Worm (Caenorhabditis elegans): ENCODE data around the gene ZK1055.4.

Gene ZK1055.4

ce11 chrV:6611058-6611457, 29.2 kb downstream of the ZK1055.4 start, which contains the start of gene gon-14:
TSS of gene gon-14 (minus strand) at chrV:6611158.
- TF ChIP-seq elt-1 (tag; optimal IDR thresholded peaks at IDR 0.05) (no peak), aly-2 (tag; optimal IDR thresholded peaks at IDR 0.05) (no peak), blmp-1 (tag; optimal IDR thresholded peaks at IDR 0.05; ENCODE audit: insufficient read depth) (no peak), fos-1 (tag; optimal IDR thresholded peaks at IDR 0.05) (no peak), snpc-4 (tag; optimal IDR thresholded peaks at IDR 0.05) (no peak), Y55F3AM.14 (GFP tag; optimal IDR thresholded peaks at IDR 0.05) (no peak), nhr-11 (tag; optimal IDR thresholded peaks at IDR 0.05) (no peak), nhr-21 (tag; optimal IDR thresholded peaks at IDR 0.05) (no peak), C34F6.9 (tag; optimal IDR thresholded peaks at IDR 0.05) (no peak), elt-3 (tag; optimal IDR thresholded peaks at IDR 0.05) (no peak), ztf-11 (tag; optimal IDR thresholded peaks at IDR 0.05) (no peak), skn-1 (tag; optimal IDR thresholded peaks at IDR 0.05) (no peak), F13H6.1 (tag; optimal IDR thresholded peaks at IDR 0.05) (no peak)

ce11 chrV:6611504-6611903, 29.6 kb downstream of the ZK1055.4 start:
- TF ChIP-seq nhr-129 (tag; optimal IDR thresholded peaks at IDR 0.05) (peak; percentile 12), R02D3.7 (tag; optimal IDR thresholded peaks at IDR 0.05) (no peak), C34F6.9 (tag; optimal IDR thresholded peaks at IDR 0.05) (peak; percentile 7), lsy-2 (tag; optimal IDR thresholded peaks at IDR 0.05) (peak in 1 of 2 experiments; percentile 89)

ce11 chrV:6614152-6614734, 32.4 kb downstream of the ZK1055.4 start, which contains the start of gene cpr-4:
TSS of gene cpr-4 (plus strand) at chrV:6614674.
- TF ChIP-seq gmeb-1 (tag; optimal IDR thresholded peaks at IDR 0.05) (peak; percentile 50), C34F6.9 (tag; optimal IDR thresholded peaks at IDR 0.05) (no peak), nhr-23 (tag; optimal IDR thresholded peaks at IDR 0.05) (no peak), dmd-4 (tag; optimal IDR thresholded peaks at IDR 0.05) (no peak), sma-9 (GFP tag; optimal IDR thresholded peaks at IDR 0.05) (peak; percentile 81), sma-9 (tag; optimal IDR thresholded peaks at IDR 0.05) (no peak), unc-39 (tag; optimal IDR thresholded peaks at IDR 0.05) (no peak), Y55F3AM.14 (GFP tag; optimal IDR thresholded peaks at IDR 0.05) (no peak), blmp-1 (tag; optimal IDR thresholded peaks at IDR 0.05; ENCODE audit: insufficient read depth) (no peak), unc-55 (GFP tag; optimal IDR thresholded peaks at IDR 0.05) (no peak), nhr-25 (tag; optimal IDR thresholded peaks at IDR 0.05) (no peak), lsy-2 (tag; optimal IDR thresholded peaks at IDR 0.05) (peak in 1 of 2 experiments; percentile 29), R02D3.7 (tag; optimal IDR thresholded peaks at IDR 0.05) (no peak), lin-13 (GFP tag; optimal IDR thresholded peaks at IDR 0.05) (no peak), sma-3 (GFP tag; optimal IDR thresholded peaks at IDR 0.05) (peak; percentile 47), nhr-12 (tag; optimal IDR thresholded peaks at IDR 0.05) (no peak), unc-62 (GFP tag; optimal IDR thresholded peaks at IDR 0.05) (no peak), sem-4 (tag; optimal IDR thresholded peaks at IDR 0.05) (no peak), skn-1 (tag; optimal IDR thresholded peaks at IDR 0.05) (no peak), nhr-77 (tag; optimal IDR thresholded peaks at IDR 0.05) (no peak), nhr-21 (tag; optimal IDR thresholded peaks at IDR 0.05) (no peak), fos-1 (tag; optimal IDR thresholded peaks at IDR 0.05) (peak; percentile 89), ztf-1 (GFP tag; conservative IDR thresholded peaks at IDR 0.05) (no peak), ama-1 (optimal IDR thresholded peaks at IDR 0.05) (peak; percentile 20), nhr-6 (tag; optimal IDR thresholded peaks at IDR 0.05) (no peak), crh-2 (tag; optimal IDR thresholded peaks at IDR 0.05) (peak; percentile 76), ztf-11 (tag; optimal IDR thresholded peaks at IDR 0.05) (no peak), mab-5 (tag; optimal IDR thresholded peaks at IDR 0.05) (no peak), F13H6.1 (tag; optimal IDR thresholded peaks at IDR 0.05) (peak; percentile 50), ceh-82 (tag; optimal IDR thresholded peaks at IDR 0.05) (no peak), lin-11 (tag; optimal IDR thresholded peaks at IDR 0.05) (no peak), elt-1 (tag; optimal IDR thresholded peaks at IDR 0.05) (no peak), elt-3 (tag; optimal IDR thresholded peaks at IDR 0.05) (no peak), nhr-10 (tag; optimal IDR thresholded peaks at IDR 0.05) (no peak), aly-2 (tag; optimal IDR thresholded peaks at IDR 0.05) (no peak), peb-1 (tag; optimal IDR thresholded peaks at IDR 0.05) (no peak), nhr-129 (tag; optimal IDR thresholded peaks at IDR 0.05) (peak; percentile 19), ZK546.5 (tag; optimal IDR thresholded peaks at IDR 0.05) (no peak), alr-1 (tag; optimal IDR thresholded peaks at IDR 0.05) (no peak), mdl-1 (tag; optimal IDR thresholded peaks at IDR 0.05) (peak in 1 of 2 experiments; percentile 8)

Data from whole organism, L2 larva.